Worm (Caenorhabditis elegans): Measurements from ENCODE around the gene nta-1.

DNA sequence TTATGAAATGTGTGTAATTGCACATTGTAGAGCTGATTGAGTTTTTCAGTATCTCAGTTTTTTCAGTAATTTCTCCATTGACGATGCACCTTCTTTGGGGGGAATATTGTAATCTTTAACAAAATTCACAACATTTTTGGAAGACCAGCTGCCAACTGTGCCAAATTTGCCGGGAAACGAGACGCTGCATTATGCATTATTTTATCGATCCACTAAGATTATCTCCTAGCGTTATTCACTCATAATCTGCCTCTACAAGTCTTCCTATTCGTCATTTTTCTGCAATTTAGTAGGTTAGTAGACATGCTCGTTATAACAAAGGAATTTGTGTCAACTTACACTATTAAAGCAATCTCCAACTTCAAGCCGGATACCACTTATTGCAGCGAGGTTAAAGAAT is 11.9 kb downstream of the nta-1 start, which contains the start of the genes sdz-12 and bath-31:
- TF ChIP-seq ztf-11 (tag; optimal IDR thresholded peaks at IDR 0.05) (no peak), nhr-23 (tag; optimal IDR thresholded peaks at IDR 0.05) (no peak), elt-1 (tag; optimal IDR thresholded peaks at IDR 0.05) (no peak), ama-1 (optimal IDR thresholded peaks at IDR 0.05) (no peak), nhr-28 (tag; optimal IDR thresholded peaks at IDR 0.05) (no peak), nhr-12 (tag; optimal IDR thresholded peaks at IDR 0.05) (no peak), lin-39 (tag; optimal IDR thresholded peaks at IDR 0.05) (no peak)

Data from whole organism, L3 larva.